Fruit fly (Drosophila melanogaster): ENCODE results near the gene MED14.

DNA sequence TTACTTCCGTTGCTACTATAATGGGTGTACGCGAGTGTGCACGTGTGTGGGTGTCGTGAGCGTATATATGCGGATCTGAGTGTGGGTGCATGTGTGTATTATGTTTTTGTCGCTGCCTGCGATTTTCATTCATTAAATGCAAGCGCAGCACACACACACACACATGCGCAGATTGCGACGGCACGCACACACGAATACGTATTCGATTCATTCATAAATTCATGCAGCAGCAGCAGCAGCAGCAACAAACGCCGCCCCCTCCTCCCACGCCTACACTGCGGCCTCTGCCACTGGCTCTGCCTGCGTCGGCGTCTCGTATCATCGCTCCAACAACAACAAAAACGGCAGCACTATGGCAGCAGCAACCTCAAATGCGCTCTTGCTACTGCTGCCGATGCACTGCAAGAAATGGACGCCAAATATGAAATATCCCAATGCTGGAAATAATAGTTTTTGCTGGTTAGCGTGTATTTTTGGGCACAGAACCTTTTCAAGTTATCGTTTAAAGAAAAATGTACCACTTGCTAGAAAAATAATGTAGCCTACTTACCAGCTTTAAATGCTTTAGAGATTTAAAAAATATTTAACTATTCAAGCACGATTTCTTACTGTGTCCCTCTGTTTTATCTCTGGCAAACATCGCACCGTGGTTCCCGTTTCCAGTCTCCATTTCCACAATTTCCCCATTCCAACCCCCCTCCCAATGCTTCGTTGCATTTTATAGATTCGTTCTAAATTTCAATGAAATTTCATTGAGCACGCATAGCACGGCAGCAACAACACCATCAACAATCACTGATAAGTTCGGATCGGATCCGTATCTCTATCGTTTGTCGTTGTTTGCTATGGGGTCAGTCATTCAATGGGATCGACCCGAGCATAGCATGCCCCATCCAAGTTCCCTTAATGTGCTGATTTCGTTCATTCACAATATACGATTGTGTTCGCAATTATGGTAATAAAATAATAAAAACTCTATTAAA lies 40.5 kb downstream of the MED14 start:
- TF ChIP-seq insv (optimal IDR thresholded peaks at IDR 0.05) (no peak), h (optimal IDR thresholded peaks at IDR 0.05) (no peak)
